Fruit fly (Drosophila melanogaster) whole organism, prepupa: ENCODE data around the gene CG31937.

Source experiments
- CG10669 ChIP-seq: fragments of 200-800 bp; sonication (Bioruptor generic); optimal IDR thresholded peaks from 3 replicates; lab custom pipeline; 2018; ENCODE audit warnings: missing biosample characterization, mild to moderate bottlenecking, missing genetic modification characterization, moderate library complexity
- CG16779 ChIP-seq: fragments of 200-800 bp; sonication (Bioruptor generic); optimal IDR thresholded peaks from 3 replicates; lab custom pipeline; 2017; ENCODE audit warnings: missing biosample characterization, mild to moderate bottlenecking, missing genetic modification characterization
- CG3032 ChIP-seq: fragments of 200-800 bp; optimal IDR thresholded peaks from 2 replicates; lab custom pipeline; 2019; ENCODE audit warnings: missing biosample characterization, mild to moderate bottlenecking, missing genetic modification characterization, moderate library complexity
- CG32006 ChIP-seq: fragments of 200-800 bp; sonication (Bioruptor generic); optimal IDR thresholded peaks from 3 replicates; lab custom pipeline; 2017; ENCODE audit warnings: missing biosample characterization, mild to moderate bottlenecking, missing genetic modification characterization
- CG6163 ChIP-seq: fragments of 200-800 bp; sonication (Bioruptor generic); IDR thresholded peaks from 3 replicates; pipeline ENCODE4 v1.3.6; 2022; ENCODE audit warnings: missing biosample characterization, missing genetic modification characterization
- CG6792 ChIP-seq: fragments of 200-800 bp; sonication (Bioruptor generic); optimal IDR thresholded peaks from 3 replicates; lab custom pipeline; 2016; ENCODE audit warnings: missing biosample characterization, missing genetic modification characterization
- Hr39 ChIP-seq: fragments of 200-800 bp; sonication (Bioruptor generic); optimal IDR thresholded peaks from 2 replicates; lab custom pipeline; 2016; ENCODE audit warnings: missing biosample characterization, missing genetic modification characterization
- Hr4 ChIP-seq: fragments of 200-800 bp; sonication (Bioruptor generic); optimal IDR thresholded peaks from 3 replicates; lab custom pipeline; 2016; ENCODE audit warnings: missing biosample characterization, missing genetic modification characterization
- Met ChIP-seq: fragments of 200-800 bp; sonication (Bioruptor generic); optimal IDR thresholded peaks from 3 replicates; lab custom pipeline; 2016; ENCODE audit warnings: missing biosample characterization, missing genetic modification characterization
- OdsH ChIP-seq: fragments of 200-800 bp; sonication (Bioruptor generic); optimal IDR thresholded peaks from 3 replicates; lab custom pipeline; 2016; ENCODE audit warnings: missing biosample characterization, missing genetic modification characterization
- Sox102F ChIP-seq: fragments of 200-800 bp; sonication (Bioruptor generic); optimal IDR thresholded peaks from 2 replicates; lab custom pipeline; 2016; ENCODE audit warnings: missing biosample characterization, mild to moderate bottlenecking, missing genetic modification characterization
- acj6 ChIP-seq: fragments of 200-800 bp; sonication (Bioruptor generic); optimal IDR thresholded peaks from 3 replicates; lab custom pipeline; 2016; ENCODE audit warnings: missing biosample characterization, missing genetic modification characterization
- svp ChIP-seq: fragments of 200-800 bp; sonication (Bioruptor generic); peaks from one replicate; lab custom pipeline; 2016; ENCODE audit warnings: missing biosample characterization, missing genetic modification characterization

DNA sequence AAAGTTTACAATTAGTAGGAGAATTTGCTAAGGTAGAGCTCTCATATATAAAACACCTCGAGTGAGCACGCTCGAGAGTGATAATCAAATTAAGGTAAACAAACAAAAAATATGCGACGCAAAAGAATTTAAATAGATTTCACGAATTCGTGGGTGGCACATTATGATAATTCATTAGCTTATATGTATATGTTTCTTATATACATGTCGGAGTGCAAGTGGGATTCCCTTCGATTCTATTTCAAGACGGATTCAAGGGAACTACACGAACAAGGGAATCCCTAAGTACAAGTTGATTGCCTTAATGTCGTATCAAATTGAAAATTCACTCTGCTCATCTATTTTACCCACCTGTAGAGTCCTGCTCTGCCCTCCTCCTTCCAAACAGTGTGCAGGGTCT lies 12.4 kb upstream of the CG31937 start:
- TF ChIP-seq CG16779 (tag; lab: Kevin White, UChicago) (no peak), Hr39 (GFP tag; lab: Kevin White, UChicago) (no peak), svp (GFP tag; lab: Kevin White, UChicago) (no peak), OdsH (GFP tag; lab: Kevin White, UChicago) (no peak), Sox102F (no peak), CG6792 (GFP tag; lab: Kevin White, UChicago) (no peak), CG3032 (tag; lab: Kevin White, UChicago) (no peak), CG6163 (GFP tag; lab: Robert Waterston, UW) (no peak), Hr4 (no peak), CG32006 (no peak), acj6 (GFP tag; lab: Kevin White, UChicago) (no peak), CG10669 (GFP tag; lab: Kevin White, UChicago) (no peak), Met (GFP tag; lab: Kevin White, UChicago) (no peak)
